Fruit fly (Drosophila melanogaster) whole organism, embryonic: ENCODE measurements around the gene RpS8.

Experiments used
- Atf6 ChIP-seq: fragments of 200-800 bp; sonication (Bioruptor generic); IDR thresholded peaks from 2 replicates; pipeline ENCODE4 v1.3.6; 2022; ENCODE audit warnings: missing biosample characterization, missing genetic modification characterization
- CG10565 ChIP-seq: fragments of 200-800 bp; sonication (Bioruptor generic); optimal IDR thresholded peaks from 3 replicates; lab custom pipeline; 2016; ENCODE audit warnings: missing biosample characterization, mild to moderate bottlenecking, missing genetic modification characterization
- CG12942 ChIP-seq: fragments of 200-800 bp; sonication (Bioruptor generic); optimal IDR thresholded peaks from 3 replicates; lab custom pipeline; 2016; ENCODE audit warnings: missing biosample characterization, missing genetic modification characterization
- CG13287 ChIP-seq: fragments of 200-800 bp; sonication (Bioruptor generic); IDR thresholded peaks from 2 replicates; pipeline ENCODE4 v1.3.6; 2022; ENCODE audit warnings: missing biosample characterization, missing genetic modification characterization; ENCODE audit not compliant: partially characterized antibody
- CG13624 ChIP-seq: fragments of 200-800 bp; sonication (Bioruptor generic); optimal IDR thresholded peaks from 2 replicates; lab custom pipeline; 2016; ENCODE audit warnings: missing biosample characterization, missing genetic modification characterization
- CG14441 ChIP-seq: fragments of 200-800 bp; sonication (Bioruptor generic); IDR thresholded peaks from 2 replicates; pipeline ENCODE4 v1.3.6; 2022; ENCODE audit warnings: missing biosample characterization, missing genetic modification characterization
- CG14710 ChIP-seq: fragments of 200-800 bp; sonication (Bioruptor generic); optimal IDR thresholded peaks from 3 replicates; lab custom pipeline; 2019; ENCODE audit warnings: missing biosample characterization, mild to moderate bottlenecking, missing genetic modification characterization, moderate library complexity
- CG17186 ChIP-seq: fragments of 200-800 bp; sonication (Bioruptor generic); optimal IDR thresholded peaks from 3 replicates; lab custom pipeline; 2017; ENCODE audit warnings: missing biosample characterization, missing genetic modification reagents, missing genetic modification characterization
- CG17328 ChIP-seq: fragments of 200-800 bp; sonication (Bioruptor generic); IDR thresholded peaks from 2 replicates; pipeline ENCODE4 v1.3.6; 2022; ENCODE audit warnings: missing biosample characterization, missing genetic modification characterization
- CG17568 ChIP-seq: fragments of 200-800 bp; sonication (Bioruptor generic); optimal IDR thresholded peaks from 2 replicates; lab custom pipeline; 2018; ENCODE audit warnings: missing biosample characterization, mild to moderate bottlenecking, missing genetic modification characterization, moderate library complexity
- CG18764 ChIP-seq: fragments of 200-800 bp; sonication (Bioruptor generic); optimal IDR thresholded peaks from 3 replicates; lab custom pipeline; 2016; ENCODE audit warnings: missing biosample characterization, missing genetic modification characterization
- CG2120 ChIP-seq: fragments of 200-800 bp; sonication (Bioruptor generic); optimal IDR thresholded peaks from 3 replicates; lab custom pipeline; 2016; ENCODE audit warnings: missing biosample characterization, missing genetic modification characterization
- CG3163 ChIP-seq: fragments of 200-800 bp; sonication (Bioruptor generic); optimal IDR thresholded peaks from 3 replicates; lab custom pipeline; 2016; ENCODE audit warnings: missing biosample characterization, missing genetic modification characterization
- CG33213 ChIP-seq: fragments of 200-800 bp; sonication (Bioruptor generic); optimal IDR thresholded peaks from 3 replicates; lab custom pipeline; 2016; ENCODE audit warnings: missing biosample characterization, missing genetic modification characterization
- CG3838 ChIP-seq: fragments of 200-800 bp; sonication (Bioruptor generic); optimal IDR thresholded peaks from 3 replicates; lab custom pipeline; 2016; ENCODE audit warnings: missing biosample characterization, missing genetic modification characterization
- CG43689 ChIP-seq: fragments of 200-800 bp; sonication (Bioruptor generic); IDR thresholded peaks from 2 replicates; pipeline ENCODE4 v1.3.6; 2022; ENCODE audit warnings: missing biosample characterization, missing genetic modification characterization
- CG6765 ChIP-seq: fragments of 200-800 bp; sonication (Bioruptor generic); optimal IDR thresholded peaks from 3 replicates; lab custom pipeline; 2017; ENCODE audit warnings: missing biosample characterization, mild to moderate bottlenecking, missing genetic modification characterization
- CG7372 ChIP-seq: fragments of 200-800 bp; sonication (Bioruptor generic); IDR thresholded peaks from 2 replicates; pipeline ENCODE4 v1.3.6; 2022; ENCODE audit warnings: missing biosample characterization, missing genetic modification characterization
- CG7556 ChIP-seq: fragments of 200-800 bp; sonication (Bioruptor generic); optimal IDR thresholded peaks from 2 replicates; lab custom pipeline; 2017; ENCODE audit warnings: missing biosample characterization, mild to moderate bottlenecking, missing genetic modification characterization
- CG8388 ChIP-seq: fragments of 200-800 bp; sonication (Bioruptor generic); optimal IDR thresholded peaks from 2 replicates; lab custom pipeline; 2019; ENCODE audit warnings: missing biosample characterization, mild to moderate bottlenecking, missing genetic modification characterization, moderate library complexity
- CHES-1-like ChIP-seq: fragments of 200-800 bp; sonication (Bioruptor generic); optimal IDR thresholded peaks from 2 replicates; lab custom pipeline; 2016; ENCODE audit warnings: missing biosample characterization, missing genetic modification characterization
- CkIIα-i1 ChIP-seq: fragments of 200-800 bp; sonication (Bioruptor generic); IDR thresholded peaks from 2 replicates; pipeline ENCODE4 v1.3.6; 2022; ENCODE audit warnings: missing biosample characterization, missing genetic modification characterization
- Drgx ChIP-seq: fragments of 200-800 bp; sonication (Bioruptor generic); IDR thresholded peaks from 2 replicates; pipeline ENCODE4 v1.3.6; 2022; ENCODE audit warnings: missing biosample characterization, missing genetic modification characterization
- Hand ChIP-seq: fragments of 200-800 bp; sonication (Bioruptor generic); optimal IDR thresholded peaks from 2 replicates; lab custom pipeline; 2017; ENCODE audit warnings: mild to moderate bottlenecking, missing biosample characterization, missing genetic modification reagents, missing genetic modification characterization
- HmgD ChIP-seq: fragments of 200-800 bp; sonication (Bioruptor generic); optimal IDR thresholded peaks from 3 replicates; lab custom pipeline; 2016; ENCODE audit warnings: missing biosample characterization, missing genetic modification characterization
- Kr ChIP-seq: fragments of 200-800 bp; sonication (Bioruptor generic); optimal IDR thresholded peaks from 2 replicates; lab custom pipeline; 2017; ENCODE audit warnings: missing biosample characterization, mild to moderate bottlenecking, missing genetic modification characterization
- MBD-R2 ChIP-seq: fragments of 200-800 bp; sonication (Bioruptor generic); IDR thresholded peaks from 2 replicates; pipeline ENCODE4 v1.3.6; 2022; ENCODE audit warnings: missing biosample characterization, missing genetic modification characterization
- Mad ChIP-seq: fragments of 200-800 bp; sonication (Bioruptor generic); optimal IDR thresholded peaks from 2 replicates; lab custom pipeline; 2016; ENCODE audit warnings: missing biosample characterization, missing genetic modification characterization
- Med ChIP-seq: fragments of 200-800 bp; sonication (Bioruptor generic); peaks from one replicate; lab custom pipeline; 2016; ENCODE audit warnings: missing biosample characterization, missing genetic modification characterization, mild to moderate bottlenecking, inconsistent platforms, moderate library complexity
- NFAT ChIP-seq: fragments of 200-800 bp; sonication (Bioruptor generic); IDR thresholded peaks from 2 replicates; pipeline ENCODE4 v1.3.6; 2022; ENCODE audit warnings: missing biosample characterization, missing genetic modification characterization
- Nf-YC ChIP-seq: fragments of 200-800 bp; optimal IDR thresholded peaks from 3 replicates; lab custom pipeline; 2019; ENCODE audit warnings: missing biosample characterization, mild to moderate bottlenecking, missing genetic modification characterization, moderate library complexity
- Oaz ChIP-seq: fragments of 200-800 bp; sonication (Bioruptor generic); IDR thresholded peaks from 2 replicates; pipeline ENCODE4 v1.3.6; 2022; ENCODE audit warnings: missing biosample characterization, missing genetic modification characterization
- Opbp ChIP-seq: fragments of 200-800 bp; sonication (Bioruptor generic); IDR thresholded peaks from 3 replicates; pipeline ENCODE4 v1.3.6; 2022; ENCODE audit warnings: missing biosample characterization, missing genetic modification characterization; ENCODE audit not compliant: partially characterized antibody
- Ssrp ChIP-seq: fragments of 200-800 bp; sonication (Bioruptor generic); optimal IDR thresholded peaks from 2 replicates; lab custom pipeline; 2018; ENCODE audit warnings: missing biosample characterization, mild to moderate bottlenecking, missing genetic modification characterization, moderate library complexity
- Xbp1 ChIP-seq: fragments of 200-800 bp; sonication (Bioruptor generic); optimal IDR thresholded peaks from 3 replicates; lab custom pipeline; 2016; ENCODE audit warnings: missing biosample characterization, mild to moderate bottlenecking, missing genetic modification characterization
- amos ChIP-seq: fragments of 200-800 bp; sonication (Bioruptor generic); IDR thresholded peaks from 2 replicates; pipeline ENCODE4 v1.3.6; 2022; ENCODE audit warnings: missing biosample characterization, missing genetic modification characterization; ENCODE audit not compliant: partially characterized antibody
- bigmax ChIP-seq: fragments of 200-800 bp; sonication (Bioruptor generic); optimal IDR thresholded peaks from 2 replicates; lab custom pipeline; 2018; ENCODE audit warnings: missing biosample characterization, mild to moderate bottlenecking, missing genetic modification characterization
- dm ChIP-seq: fragments of 200-800 bp; sonication (Bioruptor generic); optimal IDR thresholded peaks from 3 replicates; lab custom pipeline; 2016; ENCODE audit warnings: missing biosample characterization, missing genetic modification characterization
- her ChIP-seq: fragments of 200-800 bp; sonication (Bioruptor generic); optimal IDR thresholded peaks from 2 replicates; lab custom pipeline; 2016; ENCODE audit warnings: missing biosample characterization, missing genetic modification characterization
- inv ChIP-seq: fragments of 200-800 bp; sonication (Bioruptor generic); IDR thresholded peaks from 2 replicates; pipeline ENCODE4 v1.3.6; 2022; ENCODE audit warnings: missing biosample characterization, missing genetic modification characterization; ENCODE audit not compliant: partially characterized antibody
- kay ChIP-seq: fragments of 200-800 bp; sonication (Bioruptor generic); optimal IDR thresholded peaks from 2 replicates; lab custom pipeline; 2016; ENCODE audit warnings: missing biosample characterization, missing genetic modification characterization
- lab ChIP-seq: fragments of 200-800 bp; sonication (Bioruptor generic); optimal IDR thresholded peaks from 3 replicates; lab custom pipeline; 2017; ENCODE audit warnings: missing biosample characterization, missing genetic modification characterization, mild to moderate bottlenecking, moderate library complexity, missing genetic modification reagents
- mld ChIP-seq: fragments of 200-800 bp; sonication (Bioruptor generic); IDR thresholded peaks from 3 replicates; pipeline ENCODE4 v1.3.6; 2022; ENCODE audit warnings: missing biosample characterization, missing genetic modification characterization; ENCODE audit not compliant: partially characterized antibody
- nerfin-1 ChIP-seq: fragments of 200-800 bp; sonication (Bioruptor generic); optimal IDR thresholded peaks from 3 replicates; lab custom pipeline; 2019; ENCODE audit warnings: missing biosample characterization, mild to moderate bottlenecking, missing genetic modification characterization, moderate library complexity
- oc ChIP-seq: fragments of 200-800 bp; sonication (Bioruptor generic); optimal IDR thresholded peaks from 2 replicates; lab custom pipeline; 2018; ENCODE audit warnings: missing biosample characterization, mild to moderate bottlenecking, missing genetic modification characterization, moderate library complexity
- phol ChIP-seq: fragments of 200-800 bp; sonication (Bioruptor generic); optimal IDR thresholded peaks from 3 replicates; lab custom pipeline; 2018; ENCODE audit warnings: missing biosample characterization, mild to moderate bottlenecking, missing genetic modification characterization, moderate library complexity
- prd ChIP-seq, 3 experiments: fragments of >200 bp in 2 of 3; fragments of 200-800 bp in 1 of 3; sonication (Bioruptor generic) in 1 of 3; optimal IDR thresholded peaks in 2 of 3; IDR thresholded peaks in 1 of 3; 2 replicates in 2 of 3; 3 replicates in 1 of 3; pipeline versions ENCODE4 v1.3.6 to Lab custom; 2017 to 2022; ENCODE audit warnings: missing biosample characterization in 1 of 3, missing genetic modification characterization in 1 of 3
- pros ChIP-seq: fragments of 200-800 bp; sonication (Bioruptor generic); optimal IDR thresholded peaks from 3 replicates; lab custom pipeline; 2019; ENCODE audit warnings: missing biosample characterization, mild to moderate bottlenecking, missing genetic modification characterization, moderate library complexity
- trem ChIP-seq: fragments of 200-800 bp; optimal IDR thresholded peaks from 3 replicates; lab custom pipeline; 2019; ENCODE audit warnings: missing biosample characterization, mild to moderate bottlenecking, missing genetic modification characterization, moderate library complexity
- zen ChIP-seq: fragments of 200-800 bp; sonication (Bioruptor generic); optimal IDR thresholded peaks from 3 replicates; lab custom pipeline; 2018; ENCODE audit warnings: missing biosample characterization, mild to moderate bottlenecking, missing genetic modification characterization, moderate library complexity

Gene RpS8

dm6 chr3R:29857228-29857627 lies 4.2 kb upstream of the RpS8 start, which contains the start of gene dgt1 (continued):
- TF ChIP-seq CG17568 (GFP tag; lab: Kevin White, UChicago) (no peak), CHES-1-like (GFP tag; lab: Kevin White, UChicago) (no peak), CG12942 (GFP tag; lab: Kevin White, UChicago) (no peak), CG3838 (no peak), CG2120 (GFP tag; lab: Kevin White, UChicago) (no peak), Nf-YC (no peak), Drgx (GFP tag; lab: Robert Waterston, UW) (no peak), CG17328 (GFP tag; lab: Robert Waterston, UW) (0 out of 2 replicates have a peak, but pooled peaks have one; percentile 10), HmgD (peak; percentile 5), inv (GFP tag; lab: Robert Waterston, UW) (no peak), NFAT (no peak), CG10565 (GFP tag; lab: Kevin White, UChicago) (no peak), CkIIα-i1 (GFP tag; lab: Robert Waterston, UW) (no peak), Med (GFP tag; lab: Kevin White, UChicago) (peak; percentile 69), CG7372 (GFP tag; lab: Robert Waterston, UW) (no peak), Hand (no peak), CG43689 (GFP tag; lab: Robert Waterston, UW) (no peak), CG6765 (GFP tag; lab: Kevin White, UChicago) (no peak), mld (no peak), CG7556 (GFP tag; lab: Kevin White, UChicago) (no peak)

dm6 chr3R:29858806-29859205 lies 2.6 kb upstream of the RpS8 start, which contains the start of gene CG7824:
Gene CG7824, minus strand, starts transcription at chr3R:29858936.
- TF ChIP-seq phol (peak; percentile 23), lab (GFP tag; lab: Kevin White, UChicago) (no peak), CG18764 (GFP tag; lab: Kevin White, UChicago) (no peak), bigmax (GFP tag; lab: Kevin White, UChicago) (peak; percentile 31), Opbp (GFP tag; lab: Robert Waterston, UW) (no peak), trem (peak; percentile 46), Oaz (GFP tag; lab: Robert Waterston, UW) (no peak), CG13624 (GFP tag; lab: Kevin White, UChicago) (peak; percentile 75), zen (peak; percentile 13), amos (peak; percentile 24; the same call in 1 of the 2 replicates), CG33213 (peak; percentile 8), Kr (no peak), CG17186 (GFP tag; lab: Kevin White, UChicago) (peak; percentile 21), CG14441 (GFP tag; lab: Robert Waterston, UW) (no peak), CG14710 (tag; lab: Kevin White, UChicago) (peak; percentile 23), Xbp1 (no peak), CG13287 (GFP tag; lab: Robert Waterston, UW) (peak; percentile 17; the same call in 1 of the 2 replicates), Mad (no peak), CG8388 (GFP tag; lab: Kevin White, UChicago) (peak; percentile 51), nerfin-1 (tag; lab: Kevin White, UChicago) (peak; percentile 12), MBD-R2 (peak; percentile 53; the same call in 1 of the 2 replicates), her (GFP tag; lab: Kevin White, UChicago) (no peak), dm (peak; percentile 13), pros (GFP tag; lab: Kevin White, UChicago) (no peak), prd (optimal IDR thresholded peaks at IDR 0.05; lab: Kevin White, UChicago) (no peak), prd (GFP tag; IDR thresholded peaks at IDR 0.05; lab: Robert Waterston, UW) (no peak), CG3163 (GFP tag; lab: Kevin White, UChicago) (no peak), kay (no peak), Ssrp (tag; lab: Kevin White, UChicago) (no peak), Atf6 (no peak), oc (tag; lab: Kevin White, UChicago) (no peak)
